Fruit fly (Drosophila melanogaster) whole organism, prepupa: ENCODE data around the gene CG17300.

Experiments
- CG10631 ChIP-seq: fragments of 200-800 bp; sonication (Bioruptor generic); optimal IDR thresholded peaks from 2 replicates; lab custom pipeline; 2016; ENCODE audit warnings: missing biosample characterization, missing genetic modification characterization
- CG10669 ChIP-seq: fragments of 200-800 bp; sonication (Bioruptor generic); optimal IDR thresholded peaks from 3 replicates; lab custom pipeline; 2018; ENCODE audit warnings: missing biosample characterization, mild to moderate bottlenecking, missing genetic modification characterization, moderate library complexity
- CG11294 ChIP-seq: fragments of 200-800 bp; sonication (Bioruptor generic); IDR thresholded peaks from 2 replicates; pipeline ENCODE4 v1.3.6; 2022; ENCODE audit warnings: missing biosample characterization, missing genetic modification characterization
- CG15336 ChIP-seq: fragments of 200-800 bp; sonication (Bioruptor generic); IDR thresholded peaks from 2 replicates; pipeline ENCODE4 v1.3.6; 2022; ENCODE audit warnings: missing biosample characterization, missing genetic modification characterization
- CG16779 ChIP-seq: fragments of 200-800 bp; sonication (Bioruptor generic); optimal IDR thresholded peaks from 3 replicates; lab custom pipeline; 2017; ENCODE audit warnings: missing biosample characterization, mild to moderate bottlenecking, missing genetic modification characterization
- CG3032 ChIP-seq: fragments of 200-800 bp; optimal IDR thresholded peaks from 2 replicates; lab custom pipeline; 2019; ENCODE audit warnings: missing biosample characterization, mild to moderate bottlenecking, missing genetic modification characterization, moderate library complexity
- CG31627 ChIP-seq: fragments of 200-800 bp; sonication (Bioruptor generic); optimal IDR thresholded peaks from 3 replicates; lab custom pipeline; 2016; ENCODE audit warnings: missing biosample characterization, missing genetic modification characterization
- CG32006 ChIP-seq: fragments of 200-800 bp; sonication (Bioruptor generic); optimal IDR thresholded peaks from 3 replicates; lab custom pipeline; 2017; ENCODE audit warnings: missing biosample characterization, mild to moderate bottlenecking, missing genetic modification characterization
- CG3919 ChIP-seq: fragments of 200-800 bp; sonication (Bioruptor generic); optimal IDR thresholded peaks from 3 replicates; lab custom pipeline; 2016; ENCODE audit warnings: missing biosample characterization, missing genetic modification characterization
- CG4318 ChIP-seq: fragments of 200-800 bp; sonication (Bioruptor generic); optimal IDR thresholded peaks from 3 replicates; lab custom pipeline; 2017; ENCODE audit warnings: missing biosample characterization, mild to moderate bottlenecking, missing genetic modification characterization
- CG6163 ChIP-seq: fragments of 200-800 bp; sonication (Bioruptor generic); IDR thresholded peaks from 3 replicates; pipeline ENCODE4 v1.3.6; 2022; ENCODE audit warnings: missing biosample characterization, missing genetic modification characterization
- CG6276 ChIP-seq: fragments of 200-800 bp; sonication (Bioruptor generic); optimal IDR thresholded peaks from 2 replicates; lab custom pipeline; 2017; ENCODE audit warnings: missing biosample characterization, mild to moderate bottlenecking, missing genetic modification characterization
- CG6792 ChIP-seq: fragments of 200-800 bp; sonication (Bioruptor generic); optimal IDR thresholded peaks from 3 replicates; lab custom pipeline; 2016; ENCODE audit warnings: missing biosample characterization, missing genetic modification characterization
- CG6808 ChIP-seq: fragments of 200-800 bp; sonication (Bioruptor generic); optimal IDR thresholded peaks from 3 replicates; lab custom pipeline; 2017; ENCODE audit warnings: missing biosample characterization, missing genetic modification characterization, mild to moderate bottlenecking, moderate library complexity, missing genetic modification reagents
- CG6854 ChIP-seq: fragments of 200-800 bp; sonication (Bioruptor generic); optimal IDR thresholded peaks from 2 replicates; lab custom pipeline; 2017; ENCODE audit warnings: missing biosample characterization, mild to moderate bottlenecking, missing genetic modification characterization
- CG7368 ChIP-seq: fragments of 200-800 bp; sonication (Bioruptor generic); optimal IDR thresholded peaks from 3 replicates; lab custom pipeline; 2016; ENCODE audit warnings: missing biosample characterization, missing genetic modification characterization
- CG8119 ChIP-seq: fragments of 200-800 bp; sonication (Bioruptor generic); IDR thresholded peaks from 3 replicates; pipeline ENCODE4 v1.3.6; 2022; ENCODE audit warnings: missing biosample characterization, missing genetic modification characterization
- CG8319 ChIP-seq: fragments of 200-800 bp; sonication (Bioruptor generic); optimal IDR thresholded peaks from 3 replicates; lab custom pipeline; 2016; ENCODE audit warnings: missing biosample characterization, missing genetic modification characterization
- CG8632 ChIP-seq: fragments of 200-800 bp; sonication (Bioruptor generic); optimal IDR thresholded peaks from 3 replicates; lab custom pipeline; 2016; ENCODE audit warnings: missing biosample characterization, missing genetic modification characterization
- Eip75B ChIP-seq: fragments of 200-800 bp; sonication (Bioruptor generic); optimal IDR thresholded peaks from 3 replicates; lab custom pipeline; 2016; ENCODE audit warnings: missing biosample characterization, missing genetic modification characterization
- Eip78C ChIP-seq: fragments of 200-800 bp; sonication (Bioruptor generic); peaks from one replicate; lab custom pipeline; 2016; ENCODE audit warnings: missing biosample characterization, missing genetic modification characterization
- Eip93F ChIP-seq: fragments of 200-800 bp; sonication (Bioruptor generic); optimal IDR thresholded peaks from 2 replicates; lab custom pipeline; 2016; ENCODE audit warnings: missing biosample characterization, mild to moderate bottlenecking, missing genetic modification characterization
- Ets21C ChIP-seq: fragments of 200-800 bp; sonication (Bioruptor generic); optimal IDR thresholded peaks from 3 replicates; lab custom pipeline; 2016; ENCODE audit warnings: missing biosample characterization, missing genetic modification characterization
- Ets96B ChIP-seq: fragments of 200-800 bp; optimal IDR thresholded peaks from 2 replicates; lab custom pipeline; 2019; ENCODE audit warnings: missing biosample characterization, mild to moderate bottlenecking, missing genetic modification characterization, moderate library complexity
- Hr39 ChIP-seq: fragments of 200-800 bp; sonication (Bioruptor generic); optimal IDR thresholded peaks from 2 replicates; lab custom pipeline; 2016; ENCODE audit warnings: missing biosample characterization, missing genetic modification characterization
- Hr4 ChIP-seq: fragments of 200-800 bp; sonication (Bioruptor generic); optimal IDR thresholded peaks from 3 replicates; lab custom pipeline; 2016; ENCODE audit warnings: missing biosample characterization, missing genetic modification characterization
- Met ChIP-seq: fragments of 200-800 bp; sonication (Bioruptor generic); optimal IDR thresholded peaks from 3 replicates; lab custom pipeline; 2016; ENCODE audit warnings: missing biosample characterization, missing genetic modification characterization
- OdsH ChIP-seq: fragments of 200-800 bp; sonication (Bioruptor generic); optimal IDR thresholded peaks from 3 replicates; lab custom pipeline; 2016; ENCODE audit warnings: missing biosample characterization, missing genetic modification characterization
- Smox ChIP-seq: fragments of 200-800 bp; sonication (Bioruptor generic); optimal IDR thresholded peaks from 3 replicates; lab custom pipeline; 2016; ENCODE audit warnings: missing biosample characterization, missing genetic modification characterization
- Sox14 ChIP-seq: fragments of 200-800 bp; sonication (Bioruptor generic); optimal IDR thresholded peaks from 3 replicates; lab custom pipeline; 2016; ENCODE audit warnings: missing biosample characterization, missing genetic modification characterization
- Sox15 ChIP-seq: fragments of 200-800 bp; sonication (Bioruptor generic); optimal IDR thresholded peaks from 3 replicates; lab custom pipeline; 2016; ENCODE audit warnings: missing biosample characterization, missing genetic modification characterization
- achi ChIP-seq: fragments of 200-800 bp; sonication (Bioruptor generic); optimal IDR thresholded peaks from 3 replicates; lab custom pipeline; 2016; ENCODE audit warnings: missing biosample characterization, missing genetic modification characterization
- acj6 ChIP-seq: fragments of 200-800 bp; sonication (Bioruptor generic); optimal IDR thresholded peaks from 3 replicates; lab custom pipeline; 2016; ENCODE audit warnings: missing biosample characterization, missing genetic modification characterization
- dac ChIP-seq: fragments of 200-800 bp; sonication (Bioruptor generic); optimal IDR thresholded peaks from 2 replicates; lab custom pipeline; 2017; ENCODE audit warnings: missing biosample characterization, mild to moderate bottlenecking, missing genetic modification characterization
- dsx ChIP-seq: fragments of 200-800 bp; optimal IDR thresholded peaks from 3 replicates; lab custom pipeline; 2019; ENCODE audit warnings: missing biosample characterization, mild to moderate bottlenecking, missing genetic modification characterization, moderate library complexity; ENCODE audit not compliant: poor library complexity, severe bottlenecking
- eg ChIP-seq: fragments of 200-800 bp; sonication (Bioruptor generic); IDR thresholded peaks from 3 replicates; pipeline ENCODE4 v1.3.6; 2022; ENCODE audit warnings: missing biosample characterization, missing genetic modification characterization
- esn ChIP-seq: fragments of 200-800 bp; sonication (Bioruptor generic); optimal IDR thresholded peaks from 2 replicates; lab custom pipeline; 2016; ENCODE audit warnings: missing biosample characterization, mild to moderate bottlenecking, missing genetic modification characterization, moderate library complexity
- lz ChIP-seq: fragments of 200-800 bp; sonication (Bioruptor generic); optimal IDR thresholded peaks from 3 replicates; lab custom pipeline; 2016; ENCODE audit warnings: missing biosample characterization, missing genetic modification characterization
- salr ChIP-seq, 2 experiments: fragments of 200-800 bp; sonication (Bioruptor generic); optimal IDR thresholded peaks; 3 replicates each; lab custom pipeline; 2016 to 2018; ENCODE audit warnings: missing biosample characterization in 2 of 2, missing genetic modification characterization in 2 of 2, mild to moderate bottlenecking in 1 of 2
- svp ChIP-seq: fragments of 200-800 bp; sonication (Bioruptor generic); peaks from one replicate; lab custom pipeline; 2016; ENCODE audit warnings: missing biosample characterization, missing genetic modification characterization
- topi ChIP-seq: fragments of 200-800 bp; sonication (Bioruptor generic); optimal IDR thresholded peaks from 3 replicates; lab custom pipeline; 2016; ENCODE audit warnings: missing biosample characterization, missing genetic modification characterization
- vri ChIP-seq: fragments of 200-800 bp; sonication (Bioruptor generic); optimal IDR thresholded peaks from 3 replicates; lab custom pipeline; 2016; ENCODE audit warnings: missing biosample characterization, mild to moderate bottlenecking, missing genetic modification characterization

The CG17300 gene

dm6 chr3L:13080418-13080817, 6.7 kb downstream of the CG17300 start:
- TF ChIP-seq eg (GFP tag; lab: Robert Waterston, UW) (no peak), Eip75B (no peak), svp (GFP tag; lab: Kevin White, UChicago) (peak; percentile 10)
- TF ChIP-seq, all 60 proteins: peak for 1

dm6 chr3L:13077326-13077725, 9.8 kb downstream of the CG17300 start:
- TF ChIP-seq Hr4 (GFP tag; lab: Kevin White, UChicago) (no peak), Eip75B (no peak), CG6163 (no peak), Hr39 (no peak), CG6792 (no peak), esn (no peak), Eip78C (GFP tag; lab: Kevin White, UChicago) (no peak), acj6 (GFP tag; lab: Kevin White, UChicago) (no peak), CG8319 (GFP tag; lab: Kevin White, UChicago) (no peak), Smox (GFP tag; lab: Kevin White, UChicago) (no peak)

dm6 chr3L:13074084-13074624, 12.9 kb downstream of the CG17300 start:
- TF ChIP-seq Sox14 (GFP tag; lab: Kevin White, UChicago) (no peak), CG4318 (GFP tag; lab: Kevin White, UChicago) (no peak), Ets96B (no peak), CG10631 (GFP tag; lab: Kevin White, UChicago) (no peak), achi (GFP tag; lab: Kevin White, UChicago) (no peak), CG8632 (GFP tag; lab: Kevin White, UChicago) (no peak), Smox (GFP tag; lab: Kevin White, UChicago) (no peak), svp (GFP tag; lab: Kevin White, UChicago) (no peak), Eip78C (GFP tag; lab: Kevin White, UChicago) (no peak), CG15336 (GFP tag; lab: Robert Waterston, UW) (no peak), vri (GFP tag; lab: Kevin White, UChicago) (no peak)

dm6 chr3L:13068293-13068692, 18.8 kb downstream of the CG17300 start:
- TF ChIP-seq achi (GFP tag; lab: Kevin White, UChicago) (no peak), Eip93F (GFP tag; lab: Kevin White, UChicago) (no peak), Ets21C (GFP tag; lab: Kevin White, UChicago) (no peak), Hr39 (no peak), salr (GFP tag; optimal IDR thresholded peaks at IDR 0.05; lab: Kevin White, UChicago) (peak in 1 of 2 experiments; percentile 22), CG3919 (peak; percentile 29), Eip78C (GFP tag; lab: Kevin White, UChicago) (peak; percentile 66), CG6276 (GFP tag; lab: Kevin White, UChicago) (no peak), Eip75B (peak; percentile 1), CG6854 (no peak), CG6808 (GFP tag; lab: Kevin White, UChicago) (no peak), CG32006 (GFP tag; lab: Kevin White, UChicago) (peak; percentile 21), Ets96B (peak; percentile 14), dac (GFP tag; lab: Kevin White, UChicago) (no peak), CG16779 (tag; lab: Kevin White, UChicago) (no peak)

- no peak for TF ChIP-seq Smox (GFP tag; lab: Kevin White, UChicago)
- TF ChIP-seq CG8319 (GFP tag; lab: Kevin White, UChicago), result no peak
- peak; percentile 14 for TF ChIP-seq CG10669 (GFP tag; lab: Kevin White, UChicago)
- TF ChIP-seq acj6 (GFP tag; lab: Kevin White, UChicago), result peak; percentile 36
- no peak for TF ChIP-seq CG7368 (GFP tag; lab: Kevin White, UChicago)
- no peak for TF ChIP-seq dac (GFP tag; lab: Kevin White, UChicago)
- TF ChIP-seq dsx, result no peak
- TF ChIP-seq CG11294 (GFP tag; lab: Robert Waterston, UW), result no peak
- TF ChIP-seq lz (GFP tag; lab: Kevin White, UChicago), result no peak
- TF ChIP-seq CG4318 (GFP tag; lab: Kevin White, UChicago), result peak; percentile 22
- TF ChIP-seq CG6276 (GFP tag; lab: Kevin White, UChicago), result peak; percentile 12
- peak; percentile 75 for TF ChIP-seq Eip78C (GFP tag; lab: Kevin White, UChicago)
- TF ChIP-seq CG32006 (GFP tag; lab: Kevin White, UChicago), result peak; percentile 61
- no peak for TF ChIP-seq CG31627 (GFP tag; lab: Kevin White, UChicago)
- TF ChIP-seq CG3032 (tag; lab: Kevin White, UChicago), result peak; percentile 50
- TF ChIP-seq CG6792, result no peak
- TF ChIP-seq CG6808 (GFP tag; lab: Kevin White, UChicago), result peak; percentile 36
- TF ChIP-seq Met (GFP tag; lab: Kevin White, UChicago), result no peak
- peak; percentile 44; the same call in 2 of the 3 replicates for TF ChIP-seq CG8119 (GFP tag; lab: Robert Waterston, UW)
- no peak for TF ChIP-seq topi (GFP tag; lab: Kevin White, UChicago)
- no peak for TF ChIP-seq Ets21C (GFP tag; lab: Kevin White, UChicago)
- peak; percentile 30 for TF ChIP-seq OdsH (GFP tag; lab: Kevin White, UChicago)
- no peak for TF ChIP-seq Sox15 (GFP tag; lab: Kevin White, UChicago)
- TF ChIP-seq Ets96B, result peak; percentile 44
- no peak for TF ChIP-seq CG6163
- TF ChIP-seq CG16779 (tag; lab: Kevin White, UChicago), result no peak
Measured at dm6 chr3L:13066220-13066619, 20.9 kb downstream of the CG17300 start.
